Fruit fly (Drosophila melanogaster): ENCODE data around the gene Hsp60D.

DNA sequence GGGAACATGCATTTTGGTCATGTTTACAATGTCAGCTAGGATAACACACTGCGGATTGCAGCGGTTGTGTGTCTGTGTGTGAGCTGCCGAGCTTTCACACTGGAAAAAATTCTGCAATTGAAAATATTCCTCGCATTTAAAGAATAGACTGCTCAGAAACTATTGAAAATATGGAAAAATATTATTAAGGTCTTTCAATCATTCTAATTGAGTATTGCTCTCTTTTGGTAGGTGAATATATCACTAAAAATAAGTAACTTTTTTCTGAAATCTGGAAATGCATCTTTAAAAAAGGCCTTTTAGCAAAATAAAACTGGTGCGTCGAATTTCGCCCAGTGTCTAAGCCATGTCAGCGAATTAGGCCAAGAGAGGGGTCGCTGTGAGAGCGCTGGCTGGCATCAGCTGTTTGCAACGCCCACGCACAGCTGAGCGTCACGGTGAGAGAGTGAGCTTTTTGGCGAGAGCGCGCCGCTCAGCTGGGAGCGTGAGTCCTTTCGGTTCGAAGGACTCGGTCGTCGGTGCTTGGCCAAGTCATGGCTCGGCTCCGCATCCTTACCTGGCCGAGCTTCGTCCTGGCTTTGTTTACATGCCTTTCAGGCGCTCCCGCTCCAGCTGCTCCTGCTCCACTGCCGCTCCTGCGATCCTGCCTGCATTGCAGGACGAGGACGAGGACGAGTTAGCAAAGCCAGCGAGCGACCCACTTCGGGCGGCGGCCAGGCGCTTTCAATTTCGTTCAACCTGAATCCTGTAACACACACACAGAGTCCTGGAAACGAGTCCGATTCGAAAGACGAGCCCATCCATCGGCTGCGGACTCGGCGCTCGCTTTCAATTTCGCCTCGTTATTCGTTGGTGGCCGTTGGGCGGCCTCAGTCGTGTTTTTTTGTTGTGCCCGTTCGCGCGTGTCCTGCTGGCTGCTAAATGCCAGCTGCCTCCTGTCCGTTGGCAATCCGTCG, 11.9 kb upstream of the Hsp60D start, which contains the start of gene CG46308:
- TF ChIP-seq CG9705 (GFP tag; optimal IDR thresholded peaks at IDR 0.05) (no peak), fru (GFP tag; optimal IDR thresholded peaks at IDR 0.05) (peak; percentile 50), Hr78 (GFP tag; optimal IDR thresholded peaks at IDR 0.05) (no peak), HLH106 (tag; optimal IDR thresholded peaks at IDR 0.05) (peak; percentile 35), CrebA (GFP tag; optimal IDR thresholded peaks at IDR 0.05; ENCODE audit: borderline replicate concordance) (no peak), sage (GFP tag; optimal IDR thresholded peaks at IDR 0.05) (no peak), woc (GFP tag; optimal IDR thresholded peaks at IDR 0.05) (no peak), ey (GFP tag; optimal IDR thresholded peaks at IDR 0.05) (peak; percentile 30), Hnf4 (GFP tag; optimal IDR thresholded peaks at IDR 0.05) (no peak)
